Worm (Caenorhabditis elegans): Measurements from ENCODE around the gene K02E2.8.

The K02E2.8 gene

DNA sequence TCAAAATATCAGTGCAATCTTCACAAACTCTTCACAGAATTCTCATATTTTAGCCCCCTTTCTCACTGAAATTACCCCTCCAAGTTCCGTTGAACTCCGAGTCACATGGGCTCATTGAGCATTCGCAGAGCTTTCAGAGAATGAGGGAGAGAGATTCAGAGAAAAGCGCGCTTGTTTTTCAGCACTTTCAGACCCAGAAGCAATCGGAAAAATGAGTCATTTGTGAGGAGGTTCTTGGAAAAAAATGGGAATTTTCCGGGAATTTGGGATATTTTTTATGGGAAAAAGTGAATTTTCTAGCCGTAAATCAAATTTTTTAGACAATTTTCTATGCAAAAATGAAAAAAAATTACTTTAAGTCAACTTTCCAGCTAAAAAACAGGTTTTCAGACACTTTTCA, 36.1 kb upstream of the K02E2.8 start (continued):
- TF ChIP-seq pqm-1 (tag; optimal IDR thresholded peaks at IDR 0.05) (no peak), sup-37 (GFP tag; optimal IDR thresholded peaks at IDR 0.05) (no peak)

DNA sequence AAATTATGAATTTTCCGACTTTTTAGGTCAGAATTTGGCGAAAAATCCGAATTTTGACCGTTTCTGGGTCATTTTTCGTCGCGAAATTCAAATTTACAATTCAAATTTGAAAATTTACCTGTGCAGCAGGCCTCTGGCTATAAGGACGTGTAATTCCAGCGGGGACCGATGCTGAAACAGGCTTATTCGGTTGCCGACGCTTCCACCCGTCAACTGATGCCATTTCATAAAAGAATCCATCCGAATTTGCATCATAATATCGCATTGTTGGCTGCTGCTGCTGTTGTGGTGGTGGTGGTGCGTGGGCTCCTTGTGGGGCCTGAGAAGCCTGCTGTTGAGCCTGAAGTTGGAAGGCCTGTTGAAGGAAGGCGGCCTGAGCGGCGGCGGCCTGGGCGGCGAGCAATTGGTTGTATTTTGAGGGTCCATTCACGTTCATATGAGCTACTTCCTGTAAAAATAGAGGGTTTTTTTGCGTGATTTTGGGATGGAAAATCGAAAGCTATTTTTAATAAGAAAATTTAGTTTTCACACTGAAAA, 32.9 kb upstream of the K02E2.8 start:
- TF ChIP-seq nhr-19 (GFP tag; conservative IDR thresholded peaks at IDR 0.05) (no peak), aha-1 (tag; optimal IDR thresholded peaks at IDR 0.05) (no peak), ceh-82 (tag; optimal IDR thresholded peaks at IDR 0.05) (no peak), nhr-237 (tag; optimal IDR thresholded peaks at IDR 0.05) (no peak), nhr-20 (tag; optimal IDR thresholded peaks at IDR 0.05) (no peak), nhr-12 (tag; optimal IDR thresholded peaks at IDR 0.05) (no peak), efl-1 (optimal IDR thresholded peaks at IDR 0.05) (no peak), efl-1 (GFP tag; optimal IDR thresholded peaks at IDR 0.05 in 1 of 2) (no peak), dpl-1 (GFP tag; optimal IDR thresholded peaks at IDR 0.05) (no peak), mep-1 (tag; optimal IDR thresholded peaks at IDR 0.05) (no peak), nhr-76 (tag; optimal IDR thresholded peaks at IDR 0.05) (no peak), nhr-71 (tag; optimal IDR thresholded peaks at IDR 0.05) (no peak), hlh-17 (GFP tag; optimal IDR thresholded peaks at IDR 0.05; ENCODE audit: borderline replicate concordance) (no peak), lin-13 (GFP tag; optimal IDR thresholded peaks at IDR 0.05) (no peak), sup-37 (GFP tag; optimal IDR thresholded peaks at IDR 0.05) (no peak), lin-39 (tag; optimal IDR thresholded peaks at IDR 0.05) (no peak), zag-1 (tag; optimal IDR thresholded peaks at IDR 0.05) (no peak), C34B4.2 (tag; optimal IDR thresholded peaks at IDR 0.05) (no peak), lin-14 (GFP tag; optimal IDR thresholded peaks at IDR 0.05) (no peak)

DNA sequence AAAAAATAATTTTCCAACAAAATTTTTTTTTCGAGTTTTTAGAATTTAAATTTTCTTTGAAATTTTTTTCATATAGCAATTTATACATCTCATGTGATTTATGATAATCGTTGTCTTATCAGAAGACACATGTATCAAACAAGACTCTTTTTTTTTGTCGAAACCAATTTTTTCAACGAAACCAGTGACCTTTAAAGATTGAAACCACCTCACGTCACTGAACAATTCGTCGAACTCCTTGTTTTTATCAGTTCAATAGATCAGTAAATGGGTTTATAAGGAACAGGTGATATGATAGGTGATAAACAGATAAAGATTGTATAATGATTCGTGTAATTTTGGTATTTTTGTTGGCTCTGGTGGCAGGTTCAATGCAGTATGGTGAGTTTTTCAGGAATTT, 27.0 kb upstream of the K02E2.8 start, which contains the start of gene cnc-7:
TSS of gene cnc-7 (plus strand) at position 301 of the 400 bp plus-strand sequence.
- TF ChIP-seq tlp-1 (tag; optimal IDR thresholded peaks at IDR 0.05) (no peak), fkh-10 (GFP tag; optimal IDR thresholded peaks at IDR 0.05) (no peak), lin-15B (tag; optimal IDR thresholded peaks at IDR 0.05) (no peak), ztf-4 (tag; optimal IDR thresholded peaks at IDR 0.05) (no peak), nhr-77 (tag; optimal IDR thresholded peaks at IDR 0.05) (no peak), ces-1 (GFP tag; optimal IDR thresholded peaks at IDR 0.05) (no peak), nhr-84 (tag; optimal IDR thresholded peaks at IDR 0.05) (no peak), ceh-8 (GFP tag; optimal IDR thresholded peaks at IDR 0.05) (no peak), nhr-76 (tag; optimal IDR thresholded peaks at IDR 0.05) (no peak), unc-86 (tag; optimal IDR thresholded peaks at IDR 0.05) (no peak), vab-15 (tag; optimal IDR thresholded peaks at IDR 0.05) (no peak), zip-4 (GFP tag; optimal IDR thresholded peaks at IDR 0.05) (no peak), rnt-1 (tag; optimal IDR thresholded peaks at IDR 0.05) (no peak), mep-1 (tag; optimal IDR thresholded peaks at IDR 0.05) (no peak), nhr-12 (tag; optimal IDR thresholded peaks at IDR 0.05) (no peak), mdl-1 (tag; optimal IDR thresholded peaks at IDR 0.05) (no peak), efl-1 (optimal IDR thresholded peaks at IDR 0.05) (no peak), efl-1 (GFP tag; optimal IDR thresholded peaks at IDR 0.05 in 1 of 2) (no peak)

DNA sequence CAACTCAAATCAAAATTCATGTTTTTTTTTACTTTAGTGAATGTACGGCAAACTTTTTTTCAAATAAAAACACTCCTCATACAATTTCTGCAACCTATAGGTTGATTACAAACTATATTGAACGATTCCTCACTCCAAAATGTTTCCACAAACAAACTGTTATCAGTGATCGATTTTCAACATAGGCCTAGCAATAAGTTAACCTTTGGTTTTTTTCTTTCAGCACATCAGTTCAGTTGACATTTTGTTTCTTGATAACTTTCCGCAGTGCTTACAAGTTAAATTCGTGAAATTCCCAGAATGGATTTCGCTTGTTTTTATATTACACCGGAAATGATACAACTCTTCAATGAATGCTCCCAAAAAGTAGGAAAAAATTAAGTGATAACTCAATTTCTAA, 20.7 kb upstream of the K02E2.8 start, which contains the start of gene F53H2.1:
TSS of gene F53H2.1 (plus strand) at position 301 of the 400 bp plus-strand sequence.
- TF ChIP-seq lin-15B (tag; optimal IDR thresholded peaks at IDR 0.05) (no peak), unc-62 (GFP tag; optimal IDR thresholded peaks at IDR 0.05) (no peak), lin-13 (GFP tag; optimal IDR thresholded peaks at IDR 0.05) (no peak), nhr-85 (tag) (peak; percentile 50), nhr-28 (tag; optimal IDR thresholded peaks at IDR 0.05) (no peak), aly-2 (tag; optimal IDR thresholded peaks at IDR 0.05) (no peak), lin-39 (tag; optimal IDR thresholded peaks at IDR 0.05) (no peak), rnt-1 (tag; optimal IDR thresholded peaks at IDR 0.05) (no peak), fkh-10 (GFP tag; optimal IDR thresholded peaks at IDR 0.05) (no peak)
